Worm (Caenorhabditis elegans) whole organism, L4 larva: ENCODE data around the gene mig-22.

Experiments used
- egl-27 ChIP-seq: sonication (generic microtip); optimal IDR thresholded peaks from 3 replicates; lab custom pipeline; 2017; ENCODE audit warnings: missing biosample characterization, missing genetic modification reagents, missing genetic modification characterization
- egl-43 ChIP-seq: fragments of 200-800 bp; sonication (Bioruptor generic); IDR thresholded peaks from 2 replicates; pipeline ENCODE4 v1.3.6; 2022; ENCODE audit warnings: missing genetic modification reagents, missing genetic modification characterization, missing compliant biosample characterization
- fkh-10 ChIP-seq: fragments of 150-350 bp; optimal IDR thresholded peaks from 2 replicates; lab custom pipeline; 2014; ENCODE audit warnings: missing biosample characterization, missing genetic modification reagents, missing genetic modification characterization
- fos-1 ChIP-seq: fragments of 150-350 bp; optimal IDR thresholded peaks from 2 replicates; lab custom pipeline; 2014; ENCODE audit warnings: missing biosample characterization, missing genetic modification characterization
- nhr-11 ChIP-seq: fragments of 150-350 bp; optimal IDR thresholded peaks from 2 replicates; lab custom pipeline; 2014; ENCODE audit warnings: missing biosample characterization, missing genetic modification characterization
- nhr-237 ChIP-seq: sonication (generic microtip); optimal IDR thresholded peaks from 2 replicates; lab custom pipeline; 2017; ENCODE audit warnings: missing biosample characterization, missing genetic modification characterization
- spr-3 ChIP-seq: fragments of 200-800 bp; sonication (Bioruptor generic); optimal IDR thresholded peaks from 2 replicates; lab custom pipeline; 2018; ENCODE audit warnings: mild to moderate bottlenecking, missing genetic modification characterization, missing compliant biosample characterization
- vab-7 ChIP-seq: fragments of 200-800 bp; sonication (Bioruptor generic); IDR thresholded peaks from 2 replicates; pipeline ENCODE4 v1.3.6; 2022; ENCODE audit warnings: missing genetic modification reagents, missing genetic modification characterization, missing compliant biosample characterization

DNA sequence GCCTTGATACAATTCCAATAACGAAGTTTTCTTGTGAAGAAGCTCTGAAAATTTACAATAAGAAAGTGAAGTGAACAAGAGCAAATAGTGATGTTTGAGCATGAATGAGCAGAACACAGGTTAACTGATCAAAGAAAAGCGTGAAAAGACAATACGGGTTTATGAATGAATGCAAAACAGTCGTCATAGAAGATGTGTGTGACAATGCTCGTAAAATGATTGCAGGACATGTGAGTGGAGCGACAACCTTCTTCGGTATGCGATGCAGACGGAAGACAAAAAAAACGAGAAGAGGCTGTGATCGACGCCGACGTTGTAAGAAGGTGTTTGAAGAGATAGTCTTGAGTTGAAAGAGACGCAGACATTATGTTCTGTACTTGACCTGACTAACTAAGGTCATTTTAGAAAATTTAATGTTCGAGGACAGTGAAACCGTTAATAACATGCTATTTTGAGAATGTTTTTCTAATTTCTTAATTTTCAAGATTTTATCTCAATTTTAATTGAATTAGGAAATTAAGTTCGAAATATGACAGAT is at the start of gene mig-22:
- TF ChIP-seq fos-1 (tag; lab: Kevin White, UChicago) (no peak), vab-7 (no peak), nhr-11 (no peak), spr-3 (GFP tag; lab: Kevin White, UChicago) (no peak), nhr-237 (tag; lab: Kevin White, UChicago) (no peak), fkh-10 (GFP tag; lab: Kevin White, UChicago) (no peak), egl-43 (GFP tag; lab: Robert Waterston, UW) (no peak), egl-27 (tag; lab: Kevin White, UChicago) (no peak)
